Fruit fly (Drosophila melanogaster) whole organism, embryonic: ENCODE results near the gene CG17571.
A peak's percentile ranks its signal among the peaks of the same experiment; 100 is the strongest.

Experiments
- Atf6 ChIP-seq: fragments of 200-800 bp; sonication (Bioruptor generic); IDR thresholded peaks from 2 replicates; pipeline ENCODE4 v1.3.6; 2022; ENCODE audit warnings: missing biosample characterization, missing genetic modification characterization
- CG10431 ChIP-seq: fragments of 200-800 bp; sonication (Bioruptor generic); optimal IDR thresholded peaks from 3 replicates; lab custom pipeline; 2018; ENCODE audit warnings: missing biosample characterization, mild to moderate bottlenecking, missing genetic modification characterization
- CG10565 ChIP-seq: fragments of 200-800 bp; sonication (Bioruptor generic); optimal IDR thresholded peaks from 3 replicates; lab custom pipeline; 2016; ENCODE audit warnings: missing biosample characterization, mild to moderate bottlenecking, missing genetic modification characterization
- CG12071 ChIP-seq: fragments of 200-800 bp; sonication (Bioruptor generic); optimal IDR thresholded peaks from 3 replicates; lab custom pipeline; 2018; ENCODE audit warnings: missing biosample characterization, mild to moderate bottlenecking, missing genetic modification characterization
- CG12219 ChIP-seq: fragments of 200-800 bp; sonication (Bioruptor generic); optimal IDR thresholded peaks from 3 replicates; lab custom pipeline; 2018; ENCODE audit warnings: missing biosample characterization, mild to moderate bottlenecking, missing genetic modification characterization
- CG12236 ChIP-seq: fragments of 200-800 bp; sonication (Bioruptor generic); optimal IDR thresholded peaks from 2 replicates; lab custom pipeline; 2016; ENCODE audit warnings: missing biosample characterization, missing genetic modification characterization
- CG14710 ChIP-seq: fragments of 200-800 bp; sonication (Bioruptor generic); optimal IDR thresholded peaks from 3 replicates; lab custom pipeline; 2019; ENCODE audit warnings: missing biosample characterization, mild to moderate bottlenecking, missing genetic modification characterization, moderate library complexity
- CG15073 ChIP-seq: fragments of 200-800 bp; sonication (Bioruptor generic); optimal IDR thresholded peaks from 2 replicates; lab custom pipeline; 2016; ENCODE audit warnings: missing biosample characterization, missing genetic modification characterization
- CG16779 ChIP-seq: fragments of 200-800 bp; sonication (Bioruptor generic); IDR thresholded peaks from 2 replicates; pipeline ENCODE4 v1.3.6; 2022; ENCODE audit warnings: missing biosample characterization, missing genetic modification characterization
- CG17359 ChIP-seq: fragments of 200-800 bp; sonication (Bioruptor generic); optimal IDR thresholded peaks from 3 replicates; lab custom pipeline; 2018; ENCODE audit warnings: missing biosample characterization, mild to moderate bottlenecking, missing genetic modification characterization, moderate library complexity
- CG17612 ChIP-seq: fragments of 200-800 bp; sonication (Bioruptor generic); IDR thresholded peaks from 2 replicates; pipeline ENCODE4 v1.3.6; 2022; ENCODE audit warnings: missing biosample characterization, missing genetic modification characterization
- CG18262 ChIP-seq: fragments of 200-800 bp; optimal IDR thresholded peaks from 3 replicates; lab custom pipeline; 2019; ENCODE audit warnings: missing biosample characterization, mild to moderate bottlenecking, missing genetic modification characterization, moderate library complexity
- CG18476 ChIP-seq: fragments of 200-800 bp; sonication (Bioruptor generic); optimal IDR thresholded peaks from 2 replicates; lab custom pipeline; 2016; ENCODE audit warnings: missing biosample characterization, mild to moderate bottlenecking, missing genetic modification characterization
- CG18764 ChIP-seq: fragments of 200-800 bp; sonication (Bioruptor generic); optimal IDR thresholded peaks from 3 replicates; lab custom pipeline; 2016; ENCODE audit warnings: missing biosample characterization, missing genetic modification characterization
- CG2712 ChIP-seq: fragments of 200-800 bp; optimal IDR thresholded peaks from 3 replicates; lab custom pipeline; 2019; ENCODE audit warnings: missing biosample characterization, mild to moderate bottlenecking, missing genetic modification characterization, moderate library complexity
- CG3281 ChIP-seq: fragments of 200-800 bp; sonication (Bioruptor generic); optimal IDR thresholded peaks from 3 replicates; lab custom pipeline; 2017; ENCODE audit warnings: missing biosample characterization, mild to moderate bottlenecking, missing genetic modification characterization
- CG34422 ChIP-seq: fragments of 200-800 bp; sonication (Bioruptor generic); IDR thresholded peaks from 3 replicates; pipeline ENCODE4 v1.3.6; 2022; ENCODE audit warnings: missing biosample characterization, missing genetic modification characterization
- CG4404 ChIP-seq: fragments of 200-800 bp; sonication (Bioruptor generic); IDR thresholded peaks from 2 replicates; pipeline ENCODE4 v1.3.6; 2022; ENCODE audit warnings: missing biosample characterization, missing genetic modification characterization
- CG7357 ChIP-seq: fragments of 200-800 bp; sonication (Bioruptor generic); IDR thresholded peaks from 3 replicates; pipeline ENCODE4 v1.3.6; 2022; ENCODE audit warnings: missing biosample characterization, missing genetic modification characterization
- CG8290 ChIP-seq, 3 experiments: fragments of 200-800 bp; sonication (Bioruptor generic); optimal IDR thresholded peaks; 2 replicates each; lab custom pipeline; 2016 to 2019; ENCODE audit warnings: missing biosample characterization in 3 of 3, missing genetic modification characterization in 3 of 3, mild to moderate bottlenecking in 2 of 3, moderate library complexity in 1 of 3
- CG8388 ChIP-seq: fragments of 200-800 bp; sonication (Bioruptor generic); optimal IDR thresholded peaks from 2 replicates; lab custom pipeline; 2019; ENCODE audit warnings: missing biosample characterization, mild to moderate bottlenecking, missing genetic modification characterization, moderate library complexity
- CG8478 ChIP-seq: fragments of >200 bp; optimal IDR thresholded peaks from 2 replicates; lab custom pipeline; 2018
- CG9609 ChIP-seq: fragments of 200-800 bp; sonication (Bioruptor generic); optimal IDR thresholded peaks from 3 replicates; lab custom pipeline; 2016; ENCODE audit warnings: missing biosample characterization, missing genetic modification characterization
- Camta ChIP-seq: fragments of 200-800 bp; sonication (Bioruptor generic); optimal IDR thresholded peaks from 2 replicates; lab custom pipeline; 2016; ENCODE audit warnings: missing biosample characterization, missing genetic modification characterization
- D19B ChIP-seq: fragments of 200-800 bp; sonication (Bioruptor generic); optimal IDR thresholded peaks from 2 replicates; lab custom pipeline; 2017; ENCODE audit warnings: missing biosample characterization, mild to moderate bottlenecking, missing genetic modification characterization
- Dbx ChIP-seq: fragments of 200-800 bp; sonication (Bioruptor generic); IDR thresholded peaks from 3 replicates; pipeline ENCODE4 v1.3.6; 2022; ENCODE audit warnings: missing biosample characterization, missing genetic modification characterization
- Drgx ChIP-seq: fragments of 200-800 bp; sonication (Bioruptor generic); IDR thresholded peaks from 2 replicates; pipeline ENCODE4 v1.3.6; 2022; ENCODE audit warnings: missing biosample characterization, missing genetic modification characterization
- E2f2 ChIP-seq: fragments of 200-800 bp; sonication (Bioruptor generic); IDR thresholded peaks from 2 replicates; pipeline ENCODE4 v1.3.6; 2022; ENCODE audit warnings: missing biosample characterization, missing genetic modification characterization
- Gug ChIP-seq: fragments of 200-800 bp; sonication (Bioruptor generic); IDR thresholded peaks from 4 replicates; pipeline ENCODE4 v1.3.6; 2022; ENCODE audit warnings: missing biosample characterization, missing genetic modification characterization
- Hand ChIP-seq: fragments of 200-800 bp; sonication (Bioruptor generic); optimal IDR thresholded peaks from 2 replicates; lab custom pipeline; 2017; ENCODE audit warnings: mild to moderate bottlenecking, missing biosample characterization, missing genetic modification reagents, missing genetic modification characterization
- HmgD ChIP-seq: fragments of 200-800 bp; sonication (Bioruptor generic); optimal IDR thresholded peaks from 3 replicates; lab custom pipeline; 2016; ENCODE audit warnings: missing biosample characterization, missing genetic modification characterization
- Hr51 ChIP-seq, 2 experiments: fragments of 200-800 bp; sonication (Bioruptor generic); optimal IDR thresholded peaks; 2 replicates in 1 of 2; 3 replicates in 1 of 2; lab custom pipeline; 2016 to 2018; ENCODE audit warnings: missing biosample characterization in 2 of 2, missing genetic modification characterization in 2 of 2, mild to moderate bottlenecking in 1 of 2, moderate library complexity in 1 of 2
- Hsf ChIP-seq: fragments of 200-800 bp; sonication (Bioruptor generic); optimal IDR thresholded peaks from 3 replicates; lab custom pipeline; 2016; ENCODE audit warnings: missing biosample characterization, missing genetic modification characterization
- Lim3 ChIP-seq: fragments of 200-800 bp; sonication (Bioruptor generic); IDR thresholded peaks from 2 replicates; pipeline ENCODE4 v1.3.6; 2022; ENCODE audit warnings: missing biosample characterization, missing genetic modification characterization
- NC2α ChIP-seq: fragments of 200-800 bp; sonication (Bioruptor generic); optimal IDR thresholded peaks from 2 replicates; lab custom pipeline; 2016; ENCODE audit warnings: missing biosample characterization, missing genetic modification characterization
- Nf-YB ChIP-seq: fragments of 200-800 bp; sonication (Bioruptor generic); optimal IDR thresholded peaks from 3 replicates; lab custom pipeline; 2019; ENCODE audit warnings: missing biosample characterization, mild to moderate bottlenecking, missing genetic modification characterization, moderate library complexity
- Nf-YC ChIP-seq: fragments of 200-800 bp; optimal IDR thresholded peaks from 3 replicates; lab custom pipeline; 2019; ENCODE audit warnings: missing biosample characterization, mild to moderate bottlenecking, missing genetic modification characterization, moderate library complexity
- Sox102F ChIP-seq: fragments of 200-800 bp; sonication (Bioruptor generic); optimal IDR thresholded peaks from 2 replicates; lab custom pipeline; 2018; ENCODE audit warnings: missing biosample characterization, mild to moderate bottlenecking, missing genetic modification characterization, moderate library complexity
- Ssrp ChIP-seq: fragments of 200-800 bp; sonication (Bioruptor generic); optimal IDR thresholded peaks from 2 replicates; lab custom pipeline; 2018; ENCODE audit warnings: missing biosample characterization, mild to moderate bottlenecking, missing genetic modification characterization, moderate library complexity
- bbx ChIP-seq: fragments of 200-800 bp; sonication (Bioruptor generic); IDR thresholded peaks from 2 replicates; pipeline ENCODE4 v1.3.6; 2022; ENCODE audit warnings: missing biosample characterization, missing genetic modification characterization; ENCODE audit not compliant: partially characterized antibody
- cad ChIP-seq: fragments of >200 bp; optimal IDR thresholded peaks from 2 replicates; lab custom pipeline; 2017; ENCODE audit warnings: missing biosample characterization, missing genetic modification characterization
- croc ChIP-seq: fragments of 200-800 bp; sonication (Bioruptor generic); conservative IDR thresholded peaks from 3 replicates; pipeline ENCODE4 v1.3.6; 2022; ENCODE audit warnings: missing biosample characterization, missing genetic modification characterization
- gem ChIP-seq: fragments of 200-800 bp; sonication (Bioruptor generic); optimal IDR thresholded peaks from 2 replicates; lab custom pipeline; 2019; ENCODE audit warnings: missing biosample characterization, mild to moderate bottlenecking, missing genetic modification characterization, moderate library complexity
- gro ChIP-seq: fragments of 200-800 bp; sonication (Bioruptor generic); optimal IDR thresholded peaks from 2 replicates; lab custom pipeline; 2016; ENCODE audit warnings: missing biosample characterization, missing genetic modification characterization
- h ChIP-seq: fragments of >200 bp; optimal IDR thresholded peaks from 2 replicates; lab custom pipeline; 2017
- her ChIP-seq: fragments of 200-800 bp; sonication (Bioruptor generic); optimal IDR thresholded peaks from 2 replicates; lab custom pipeline; 2016; ENCODE audit warnings: missing biosample characterization, missing genetic modification characterization
- nmo ChIP-seq: fragments of 200-800 bp; sonication (Bioruptor generic); optimal IDR thresholded peaks from 2 replicates; lab custom pipeline; 2018; ENCODE audit warnings: missing biosample characterization, mild to moderate bottlenecking, missing genetic modification characterization, moderate library complexity
- tin ChIP-seq: fragments of 200-800 bp; sonication (Bioruptor generic); optimal IDR thresholded peaks from 3 replicates; lab custom pipeline; 2016; ENCODE audit warnings: missing biosample characterization, missing genetic modification characterization
- tll ChIP-seq, 2 experiments: fragments of 200-800 bp in 1 of 2; fragments of >200 bp in 1 of 2; sonication (Bioruptor generic) in 1 of 2; optimal IDR thresholded peaks; 2 replicates each; lab custom pipeline; 2017 to 2019; ENCODE audit warnings: missing biosample characterization in 2 of 2, missing genetic modification characterization in 2 of 2, mild to moderate bottlenecking in 1 of 2, moderate library complexity in 1 of 2
- twi ChIP-seq: fragments of 200-800 bp; optimal IDR thresholded peaks from 2 replicates; lab custom pipeline; 2019; ENCODE audit warnings: missing biosample characterization, mild to moderate bottlenecking, missing genetic modification characterization, moderate library complexity
- vfl ChIP-seq: fragments of 200-800 bp; sonication (Bioruptor generic); optimal IDR thresholded peaks from 2 replicates; lab custom pipeline; 2016; ENCODE audit warnings: missing biosample characterization, missing genetic modification characterization

The CG17571 gene

DNA sequence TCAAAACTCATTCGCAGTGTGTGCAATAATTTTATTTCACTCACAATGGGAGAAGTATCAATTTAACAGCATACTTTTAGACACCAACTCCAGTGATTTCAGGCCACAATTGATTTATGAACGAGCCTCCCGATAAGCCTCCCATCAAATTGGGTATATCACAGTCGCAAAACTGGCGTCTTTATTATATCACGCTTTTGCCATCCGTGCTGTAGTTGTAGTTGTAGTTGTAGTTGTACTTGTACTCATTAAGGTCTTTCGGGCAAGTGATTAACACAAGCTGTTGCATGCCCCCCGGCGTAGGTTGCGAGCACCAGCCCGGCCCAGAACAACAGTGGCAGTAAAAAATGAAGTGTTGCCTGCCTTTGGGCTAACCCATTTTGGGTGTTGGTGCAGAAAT is 33.7 kb upstream of the CG17571 start:
- TF ChIP-seq CG8290 (GFP tag; optimal IDR thresholded peaks at IDR 0.05; lab: Kevin White, UChicago) (no peak), CG8290 (tag; optimal IDR thresholded peaks at IDR 0.05; lab: Kevin White, UChicago) (peak; percentile 30 to 50), Atf6 (GFP tag; lab: Robert Waterston, UW) (no peak), CG8478 (peak; percentile 58), h (lab: Kevin White, UChicago) (no peak), Hand (no peak), CG8388 (peak; percentile 3), CG16779 (GFP tag; lab: Robert Waterston, UW) (no peak), twi (no peak), CG9609 (GFP tag; lab: Kevin White, UChicago) (no peak), CG17612 (GFP tag; lab: Robert Waterston, UW) (peak; percentile 55; the same call in 1 of the 2 replicates)

DNA sequence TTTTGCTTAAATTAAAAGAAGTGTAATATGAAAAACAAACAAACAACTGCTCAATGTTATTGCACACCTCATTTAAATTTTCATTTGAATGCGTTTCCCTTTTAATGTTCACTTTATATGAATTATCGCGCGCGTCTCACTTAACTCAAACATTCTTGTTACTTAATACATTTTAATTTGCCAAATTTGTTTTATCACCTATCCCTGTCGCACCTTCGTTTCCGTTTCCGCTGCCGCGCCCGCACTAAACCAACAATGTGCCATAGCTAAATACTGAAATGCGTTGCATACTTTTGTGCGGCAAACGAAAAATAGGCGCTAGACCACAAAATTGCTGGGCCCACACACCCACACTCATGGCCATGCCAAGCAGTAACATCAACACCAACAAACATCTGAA is 30.2 kb upstream of the CG17571 start:
- TF ChIP-seq HmgD (GFP tag; lab: Kevin White, UChicago) (no peak), CG15073 (no peak), NC2α (GFP tag; lab: Kevin White, UChicago) (peak; percentile 31), CG18476 (GFP tag; lab: Kevin White, UChicago) (no peak), Lim3 (GFP tag; lab: Robert Waterston, UW) (no peak), nmo (no peak), D19B (GFP tag; lab: Kevin White, UChicago) (peak; percentile 24), CG12236 (peak; percentile 30), gro (GFP tag; lab: Kevin White, UChicago) (no peak), CG12219 (GFP tag; lab: Kevin White, UChicago) (peak; percentile 88), Dbx (GFP tag; lab: Robert Waterston, UW) (no peak), Gug (GFP tag; lab: Robert Waterston, UW) (no peak), CG10565 (GFP tag; lab: Kevin White, UChicago) (no peak), tll (GFP tag; optimal IDR thresholded peaks at IDR 0.05; lab: Kevin White, UChicago) (no peak), tin (GFP tag; lab: Kevin White, UChicago) (no peak), Nf-YB (GFP tag; lab: Kevin White, UChicago) (peak; percentile 48), croc (no peak), CG34422 (GFP tag; lab: Robert Waterston, UW) (no peak; the same call in 2 of the 3 replicates), Hsf (peak; percentile 54), CG2712 (peak; percentile 17), gem (tag; lab: Kevin White, UChicago) (peak; percentile 11), Ssrp (no peak), Nf-YC (tag; lab: Kevin White, UChicago) (no peak), her (GFP tag; lab: Kevin White, UChicago) (peak; percentile 4), Sox102F (GFP tag; lab: Kevin White, UChicago) (no peak), CG14710 (tag; lab: Kevin White, UChicago) (peak; percentile 27), E2f2 (GFP tag; lab: Robert Waterston, UW) (peak; percentile 40; the same call in 1 of the 2 replicates), CG17359 (tag; lab: Kevin White, UChicago) (peak; percentile 45), CG18262 (tag; lab: Kevin White, UChicago) (peak; percentile 28), CG18764 (peak; percentile 31), bbx (GFP tag; lab: Robert Waterston, UW) (no peak), Drgx (GFP tag; lab: Robert Waterston, UW) (no peak), CG12071 (GFP tag; lab: Kevin White, UChicago) (peak; percentile 81), CG3281 (GFP tag; lab: Kevin White, UChicago) (peak; percentile 76), Camta (GFP tag; lab: Kevin White, UChicago) (peak; percentile 62), cad (GFP tag; lab: Kevin White, UChicago) (no peak), vfl (GFP tag; lab: Kevin White, UChicago) (no peak), CG4404 (GFP tag; lab: Robert Waterston, UW) (no peak), CG10431 (GFP tag; lab: Kevin White, UChicago) (peak; percentile 83), Hr51 (GFP tag; optimal IDR thresholded peaks at IDR 0.05; lab: Kevin White, UChicago) (peak; percentile 33 to 51), CG7357 (GFP tag; lab: Robert Waterston, UW) (0 out of 3 replicates have a peak, but pooled peaks have one; percentile 8)
